Fruit fly (Drosophila melanogaster) whole organism, embryonic: ENCODE measurements around the gene H2.0.

Experiments
- C15 ChIP-seq: fragments of 200-800 bp; sonication (Bioruptor generic); IDR thresholded peaks from 3 replicates; pipeline ENCODE4 v1.3.6; 2022; ENCODE audit warnings: missing biosample characterization, missing genetic modification characterization
- CG1024 ChIP-seq: fragments of 200-800 bp; sonication (Bioruptor generic); IDR thresholded peaks from 2 replicates; pipeline ENCODE4 v1.3.6; 2022; ENCODE audit warnings: missing biosample characterization, missing genetic modification characterization
- CG11504 ChIP-seq: fragments of 200-800 bp; sonication (Bioruptor generic); optimal IDR thresholded peaks from 3 replicates; lab custom pipeline; 2019; ENCODE audit warnings: missing biosample characterization, mild to moderate bottlenecking, missing genetic modification characterization, moderate library complexity
- CG12236 ChIP-seq: fragments of 200-800 bp; sonication (Bioruptor generic); optimal IDR thresholded peaks from 2 replicates; lab custom pipeline; 2016; ENCODE audit warnings: missing biosample characterization, missing genetic modification characterization
- CG13894 ChIP-seq: fragments of 200-800 bp; sonication (Bioruptor generic); optimal IDR thresholded peaks from 3 replicates; lab custom pipeline; 2018; ENCODE audit warnings: missing biosample characterization, mild to moderate bottlenecking, missing genetic modification characterization, moderate library complexity
- CG15479 ChIP-seq: fragments of 200-800 bp; sonication (Bioruptor generic); optimal IDR thresholded peaks from 3 replicates; lab custom pipeline; 2019; ENCODE audit warnings: missing biosample characterization, mild to moderate bottlenecking, missing genetic modification characterization, moderate library complexity
- CG17186 ChIP-seq: fragments of 200-800 bp; sonication (Bioruptor generic); optimal IDR thresholded peaks from 3 replicates; lab custom pipeline; 2017; ENCODE audit warnings: missing biosample characterization, missing genetic modification reagents, missing genetic modification characterization
- CG17612 ChIP-seq: fragments of 200-800 bp; sonication (Bioruptor generic); IDR thresholded peaks from 2 replicates; pipeline ENCODE4 v1.3.6; 2022; ENCODE audit warnings: missing biosample characterization, missing genetic modification characterization
- CG1832 ChIP-seq: fragments of 200-800 bp; sonication (Bioruptor generic); optimal IDR thresholded peaks from 2 replicates; lab custom pipeline; 2017; ENCODE audit warnings: missing biosample characterization, mild to moderate bottlenecking, missing genetic modification characterization, inconsistent platforms
- CG30020 ChIP-seq: fragments of 200-800 bp; optimal IDR thresholded peaks from 2 replicates; lab custom pipeline; 2019; ENCODE audit warnings: missing biosample characterization, mild to moderate bottlenecking, missing genetic modification characterization, moderate library complexity
- CG31388 ChIP-seq: fragments of 200-800 bp; sonication (Bioruptor generic); optimal IDR thresholded peaks from 2 replicates; lab custom pipeline; 2016; ENCODE audit warnings: missing biosample characterization, missing genetic modification characterization
- CG3163 ChIP-seq: fragments of 200-800 bp; sonication (Bioruptor generic); optimal IDR thresholded peaks from 3 replicates; lab custom pipeline; 2016; ENCODE audit warnings: missing biosample characterization, missing genetic modification characterization
- CG3407 ChIP-seq: fragments of 200-800 bp; sonication (Bioruptor generic); optimal IDR thresholded peaks from 2 replicates; lab custom pipeline; 2018; ENCODE audit warnings: missing biosample characterization, mild to moderate bottlenecking, missing genetic modification characterization
- CG5953 ChIP-seq: fragments of 200-800 bp; sonication (Bioruptor generic); IDR thresholded peaks from 2 replicates; pipeline ENCODE4 v1.3.6; 2022; ENCODE audit warnings: missing biosample characterization, missing genetic modification characterization
- CG6272 ChIP-seq: fragments of 200-800 bp; sonication (Bioruptor generic); IDR thresholded peaks from 2 replicates; pipeline ENCODE4 v1.3.6; 2022; ENCODE audit warnings: missing biosample characterization, missing genetic modification characterization
- CG6854 ChIP-seq: fragments of 200-800 bp; sonication (Bioruptor generic); optimal IDR thresholded peaks from 3 replicates; lab custom pipeline; 2017; ENCODE audit warnings: missing biosample characterization, mild to moderate bottlenecking, missing genetic modification characterization
- CG7745 ChIP-seq: fragments of 200-800 bp; sonication (Bioruptor generic); optimal IDR thresholded peaks from 2 replicates; lab custom pipeline; 2018; ENCODE audit warnings: missing biosample characterization, mild to moderate bottlenecking, missing genetic modification characterization, moderate library complexity
- CG8478 ChIP-seq: fragments of >200 bp; optimal IDR thresholded peaks from 2 replicates; lab custom pipeline; 2018
- CG9797 ChIP-seq: fragments of 200-800 bp; sonication (Bioruptor generic); optimal IDR thresholded peaks from 3 replicates; lab custom pipeline; 2018; ENCODE audit warnings: missing biosample characterization, mild to moderate bottlenecking, missing genetic modification characterization
- CrebB ChIP-seq: fragments of 200-800 bp; sonication (Bioruptor generic); optimal IDR thresholded peaks from 3 replicates; lab custom pipeline; 2018; ENCODE audit warnings: missing biosample characterization, mild to moderate bottlenecking, missing genetic modification characterization
- Dfd ChIP-seq, 2 experiments: fragments of >200 bp; optimal IDR thresholded peaks; 2 replicates each; lab custom pipeline; 2017; ENCODE audit warnings: missing biosample characterization in 2 of 2, missing genetic modification characterization in 2 of 2
- Dp ChIP-seq: fragments of 200-800 bp; sonication (Bioruptor generic); optimal IDR thresholded peaks from 2 replicates; lab custom pipeline; 2018; ENCODE audit warnings: missing biosample characterization, mild to moderate bottlenecking, missing genetic modification characterization, moderate library complexity
- E2f2 ChIP-seq: fragments of 200-800 bp; sonication (Bioruptor generic); IDR thresholded peaks from 2 replicates; pipeline ENCODE4 v1.3.6; 2022; ENCODE audit warnings: missing biosample characterization, missing genetic modification characterization
- ERR ChIP-seq: fragments of 200-800 bp; sonication (Bioruptor generic); optimal IDR thresholded peaks from 2 replicates; lab custom pipeline; 2016; ENCODE audit warnings: missing biosample characterization, missing genetic modification characterization
- HmgD ChIP-seq: fragments of 200-800 bp; sonication (Bioruptor generic); optimal IDR thresholded peaks from 3 replicates; lab custom pipeline; 2016; ENCODE audit warnings: missing biosample characterization, missing genetic modification characterization
- MTF-1 ChIP-seq: fragments of 200-800 bp; sonication (Bioruptor generic); optimal IDR thresholded peaks from 2 replicates; lab custom pipeline; 2018; ENCODE audit warnings: missing biosample characterization, mild to moderate bottlenecking, missing genetic modification characterization, borderline replicate concordance
- NK7.1 ChIP-seq: fragments of 200-800 bp; sonication (Bioruptor generic); optimal IDR thresholded peaks from 3 replicates; lab custom pipeline; 2016; ENCODE audit warnings: missing biosample characterization, missing genetic modification characterization
- Scr ChIP-seq: fragments of 200-800 bp; sonication (Bioruptor generic); IDR thresholded peaks from 2 replicates; pipeline ENCODE4 v1.3.6; 2022; ENCODE audit warnings: missing biosample characterization, missing genetic modification characterization; ENCODE audit not compliant: partially characterized antibody
- Six4 ChIP-seq: fragments of 200-800 bp; sonication (Bioruptor generic); optimal IDR thresholded peaks from 2 replicates; lab custom pipeline; 2016; ENCODE audit warnings: missing biosample characterization, missing genetic modification characterization
- ap ChIP-seq: fragments of 200-800 bp; sonication (Bioruptor generic); IDR thresholded peaks from 2 replicates; pipeline ENCODE4 v1.3.6; 2022; ENCODE audit warnings: missing biosample characterization, missing genetic modification characterization
- bowl ChIP-seq: fragments of 200-800 bp; sonication (Bioruptor generic); IDR thresholded peaks from 2 replicates; pipeline ENCODE4 v1.3.6; 2022; ENCODE audit warnings: missing biosample characterization, missing genetic modification characterization
- chinmo ChIP-seq: fragments of 200-800 bp; sonication (Bioruptor generic); IDR thresholded peaks from 4 replicates; pipeline ENCODE4 v1.3.6; 2022; ENCODE audit warnings: missing biosample characterization, missing genetic modification characterization; ENCODE audit not compliant: partially characterized antibody
- crol ChIP-seq: fragments of 200-800 bp; sonication (Bioruptor generic); IDR thresholded peaks from 2 replicates; pipeline ENCODE4 v1.3.6; 2022; ENCODE audit warnings: missing biosample characterization, missing genetic modification characterization
- disco-r ChIP-seq: fragments of 200-800 bp; sonication (Bioruptor generic); optimal IDR thresholded peaks from 2 replicates; lab custom pipeline; 2016; ENCODE audit warnings: missing biosample characterization, missing genetic modification characterization
- ems ChIP-seq: fragments of 200-800 bp; sonication (Bioruptor generic); optimal IDR thresholded peaks from 3 replicates; lab custom pipeline; 2016; ENCODE audit warnings: missing biosample characterization, missing genetic modification characterization
- esg ChIP-seq: fragments of 200-800 bp; sonication (Bioruptor generic); conservative IDR thresholded peaks from 2 replicates; pipeline ENCODE4 v1.3.6; 2022; ENCODE audit warnings: missing biosample characterization, missing genetic modification characterization
- hbn ChIP-seq: fragments of 200-800 bp; sonication (Bioruptor generic); IDR thresholded peaks from 2 replicates; pipeline ENCODE4 v1.3.6; 2022; ENCODE audit warnings: missing biosample characterization, missing genetic modification characterization; ENCODE audit not compliant: partially characterized antibody
- kni ChIP-seq: fragments of 200-800 bp; sonication (Bioruptor generic); optimal IDR thresholded peaks from 3 replicates; lab custom pipeline; 2017; ENCODE audit warnings: mild to moderate bottlenecking, missing biosample characterization, missing genetic modification reagents, missing genetic modification characterization
- nom ChIP-seq: fragments of 200-800 bp; sonication (Bioruptor generic); optimal IDR thresholded peaks from 2 replicates; lab custom pipeline; 2017; ENCODE audit warnings: missing biosample characterization, missing genetic modification characterization, mild to moderate bottlenecking, moderate library complexity, missing genetic modification reagents
- phol ChIP-seq: fragments of 200-800 bp; sonication (Bioruptor generic); optimal IDR thresholded peaks from 3 replicates; lab custom pipeline; 2018; ENCODE audit warnings: missing biosample characterization, mild to moderate bottlenecking, missing genetic modification characterization, moderate library complexity
- salm ChIP-seq: fragments of 200-800 bp; sonication (Bioruptor generic); optimal IDR thresholded peaks from 2 replicates; lab custom pipeline; 2018; ENCODE audit warnings: missing biosample characterization, mild to moderate bottlenecking, missing genetic modification characterization
- scrt ChIP-seq: fragments of 200-800 bp; sonication (Bioruptor generic); optimal IDR thresholded peaks from 2 replicates; lab custom pipeline; 2018; ENCODE audit warnings: missing biosample characterization, mild to moderate bottlenecking, missing genetic modification characterization, moderate library complexity
- sd ChIP-seq: fragments of 200-800 bp; sonication (Bioruptor generic); optimal IDR thresholded peaks from 3 replicates; lab custom pipeline; 2018; ENCODE audit warnings: missing biosample characterization, mild to moderate bottlenecking, missing genetic modification characterization, moderate library complexity
- sima ChIP-seq: fragments of 200-800 bp; sonication (Bioruptor generic); optimal IDR thresholded peaks from 2 replicates; lab custom pipeline; 2016; ENCODE audit warnings: missing biosample characterization, missing genetic modification characterization
- sqz ChIP-seq: fragments of 200-800 bp; sonication (Bioruptor generic); optimal IDR thresholded peaks from 3 replicates; lab custom pipeline; 2018; ENCODE audit warnings: missing biosample characterization, mild to moderate bottlenecking, missing genetic modification characterization
- trem ChIP-seq: fragments of 200-800 bp; optimal IDR thresholded peaks from 3 replicates; lab custom pipeline; 2019; ENCODE audit warnings: missing biosample characterization, mild to moderate bottlenecking, missing genetic modification characterization, moderate library complexity
- trh ChIP-seq: fragments of 200-800 bp; sonication (Bioruptor generic); optimal IDR thresholded peaks from 2 replicates; lab custom pipeline; 2016; ENCODE audit warnings: missing biosample characterization, missing genetic modification characterization
- unc-4 ChIP-seq: fragments of 200-800 bp; sonication (Bioruptor generic); IDR thresholded peaks from 2 replicates; pipeline ENCODE4 v1.3.6; 2022; ENCODE audit warnings: missing biosample characterization, missing genetic modification characterization; ENCODE audit not compliant: partially characterized antibody
- zfh2 ChIP-seq: fragments of 200-800 bp; sonication (Bioruptor generic); optimal IDR thresholded peaks from 2 replicates; lab custom pipeline; 2016; ENCODE audit warnings: missing biosample characterization, missing genetic modification characterization

The H2.0 gene

dm6 chr2L:5980862-5981432, 38.3 kb downstream of the H2.0 start, which contains the start of gene chic (continued):
- peak; percentile 22 for TF ChIP-seq CG3163
- TF ChIP-seq ERR (GFP tag; lab: Kevin White, UChicago) = peak; percentile 3
- no peak for TF ChIP-seq unc-4 (GFP tag; lab: Robert Waterston, UW)
- TF ChIP-seq CG6854 (GFP tag; lab: Kevin White, UChicago) = no peak
- no peak for TF ChIP-seq NK7.1 (GFP tag; lab: Kevin White, UChicago)
- no peak for TF ChIP-seq hbn
- peak; percentile 41 for TF ChIP-seq trem (tag; lab: Kevin White, UChicago)
- TF ChIP-seq sima = no peak
- no peak for TF ChIP-seq CG3407 (GFP tag; lab: Kevin White, UChicago)
- TF ChIP-seq HmgD (GFP tag; lab: Kevin White, UChicago) = peak; percentile 38
- TF ChIP-seq Six4 (GFP tag; lab: Kevin White, UChicago) = no peak
- peak; percentile 50 for TF ChIP-seq nom (GFP tag; lab: Kevin White, UChicago)
- TF ChIP-seq crol (GFP tag; lab: Robert Waterston, UW) = no peak
- TF ChIP-seq zfh2 (GFP tag; lab: Kevin White, UChicago) = peak; percentile 36
- peak; percentile 22 for TF ChIP-seq scrt (GFP tag; lab: Kevin White, UChicago)
- no peak for TF ChIP-seq CG17186
- no peak for TF ChIP-seq disco-r (GFP tag; lab: Kevin White, UChicago)
- TF ChIP-seq E2f2 (GFP tag; lab: Robert Waterston, UW) = no peak
- no peak for TF ChIP-seq trh (GFP tag; lab: Kevin White, UChicago)
- no peak for TF ChIP-seq ap (GFP tag; lab: Robert Waterston, UW)
- TF ChIP-seq C15 (GFP tag; lab: Robert Waterston, UW) = no peak
- TF ChIP-seq CG30020 (tag; lab: Kevin White, UChicago) = peak; percentile 79
- peak; percentile 66 for TF ChIP-seq CG9797 (GFP tag; lab: Kevin White, UChicago)
- no peak for TF ChIP-seq CG17612 (GFP tag; lab: Robert Waterston, UW)
- no peak for TF ChIP-seq Dfd (GFP tag; optimal IDR thresholded peaks at IDR 0.05; lab: Kevin White, UChicago)
- TF ChIP-seq CG1024 (GFP tag; lab: Robert Waterston, UW) = no peak
- TF ChIP-seq CG11504 (tag; lab: Kevin White, UChicago) = no peak
- no peak for TF ChIP-seq Scr (GFP tag; lab: Robert Waterston, UW)
- peak; percentile 45 for TF ChIP-seq Dp (GFP tag; lab: Kevin White, UChicago)
- peak; percentile 52 for TF ChIP-seq CrebB (tag; lab: Kevin White, UChicago)
- peak; percentile 28 for TF ChIP-seq CG8478
- TF ChIP-seq CG6272 = 0 out of 2 replicates have a peak, but pooled peaks have one; percentile 10
- TF ChIP-seq CG5953 (GFP tag; lab: Robert Waterston, UW) = no peak
- no peak for TF ChIP-seq bowl
- TF ChIP-seq salm (tag; lab: Kevin White, UChicago) = no peak
- TF ChIP-seq chinmo (GFP tag; lab: Robert Waterston, UW) = no peak
- no peak for TF ChIP-seq sd (tag; lab: Kevin White, UChicago)
- TF ChIP-seq, all 482 proteins: peak for 89

dm6 chr2L:5979957-5980861, 39.0 kb downstream of the H2.0 start:
- TF ChIP-seq kni = peak; percentile 61
- peak; percentile 57 for TF ChIP-seq CG13894 (tag; lab: Kevin White, UChicago)
- TF ChIP-seq ems (GFP tag; lab: Kevin White, UChicago) = no peak
- peak; percentile 21 for TF ChIP-seq CG15479 (GFP tag; lab: Kevin White, UChicago)
- peak; percentile 100 for TF ChIP-seq CG7745 (tag; lab: Kevin White, UChicago)
- peak; percentile 49 for TF ChIP-seq MTF-1 (GFP tag; lab: Kevin White, UChicago)
- peak; percentile 6 for TF ChIP-seq sqz (GFP tag; lab: Kevin White, UChicago)
- TF ChIP-seq esg (GFP tag; lab: Robert Waterston, UW) = no peak
- no peak for TF ChIP-seq CG17612 (GFP tag; lab: Robert Waterston, UW)
- no peak for TF ChIP-seq CG12236 (GFP tag; lab: Kevin White, UChicago)
- TF ChIP-seq CG1832 = peak; percentile 92
- no peak for TF ChIP-seq CG31388 (GFP tag; lab: Kevin White, UChicago)
- no peak for TF ChIP-seq phol (tag; lab: Kevin White, UChicago)
